Fruit fly (Drosophila melanogaster) whole organism, prepupa: ENCODE results near the gene Exd2.

Experiments used
- Blimp-1 ChIP-seq: fragments of 200-800 bp; sonication (Bioruptor generic); optimal IDR thresholded peaks from 3 replicates; lab custom pipeline; 2017; ENCODE audit warnings: missing biosample characterization, missing genetic modification characterization, mild to moderate bottlenecking, moderate library complexity, missing genetic modification reagents
- CG10669 ChIP-seq: fragments of 200-800 bp; sonication (Bioruptor generic); optimal IDR thresholded peaks from 3 replicates; lab custom pipeline; 2018; ENCODE audit warnings: missing biosample characterization, mild to moderate bottlenecking, missing genetic modification characterization, moderate library complexity
- Hr39 ChIP-seq: fragments of 200-800 bp; sonication (Bioruptor generic); optimal IDR thresholded peaks from 2 replicates; lab custom pipeline; 2016; ENCODE audit warnings: missing biosample characterization, missing genetic modification characterization
- Smox ChIP-seq: fragments of 200-800 bp; sonication (Bioruptor generic); optimal IDR thresholded peaks from 3 replicates; lab custom pipeline; 2016; ENCODE audit warnings: missing biosample characterization, missing genetic modification characterization
- dsx ChIP-seq: fragments of 200-800 bp; optimal IDR thresholded peaks from 3 replicates; lab custom pipeline; 2019; ENCODE audit warnings: missing biosample characterization, mild to moderate bottlenecking, missing genetic modification characterization, moderate library complexity; ENCODE audit not compliant: poor library complexity, severe bottlenecking
- fd85E ChIP-seq: fragments of 200-800 bp; sonication (Bioruptor generic); optimal IDR thresholded peaks from 3 replicates; lab custom pipeline; 2016; ENCODE audit warnings: missing biosample characterization, missing genetic modification characterization

dm6 chr3R:11407733-11408134 lies 27.8 kb downstream of the Exd2 start, which contains the start of gene mRpL40:
- no peak for TF ChIP-seq dsx (GFP tag; lab: Kevin White, UChicago)
- no peak for TF ChIP-seq Hr39 (GFP tag; lab: Kevin White, UChicago)
- no peak for TF ChIP-seq CG10669 (GFP tag; lab: Kevin White, UChicago)
- no peak for TF ChIP-seq Smox (GFP tag; lab: Kevin White, UChicago)
- no peak for TF ChIP-seq Blimp-1 (GFP tag; lab: Kevin White, UChicago)
- TF ChIP-seq fd85E (GFP tag; lab: Kevin White, UChicago) = no peak
